Worm (Caenorhabditis elegans) whole organism, L1 larva: ENCODE data around the gene comt-5.

ENCODE experiments used
- C04F5.9 ChIP-seq: sonication (generic microtip); optimal IDR thresholded peaks from 2 replicates; lab custom pipeline; 2016; ENCODE audit warnings: missing genetic modification characterization, missing compliant biosample characterization
- F16B12.6 ChIP-seq: fragments of 150-350 bp; optimal IDR thresholded peaks from 2 replicates; lab custom pipeline; 2014; ENCODE audit warnings: missing biosample characterization, missing genetic modification characterization
- Y116A8C.19 ChIP-seq: sonication (generic microtip); optimal IDR thresholded peaks from 2 replicates; lab custom pipeline; 2016; ENCODE audit warnings: missing compliant biosample characterization, missing genetic modification characterization, borderline replicate concordance
- aha-1 ChIP-seq: fragments of 150-350 bp; optimal IDR thresholded peaks from 2 replicates; lab custom pipeline; 2014; ENCODE audit warnings: missing biosample characterization, missing genetic modification characterization
- ceh-63 ChIP-seq: fragments of 200-800 bp; sonication (Bioruptor generic); optimal IDR thresholded peaks from 2 replicates; lab custom pipeline; 2018; ENCODE audit warnings: mild to moderate bottlenecking, missing genetic modification characterization, missing compliant biosample characterization
- ceh-82 ChIP-seq, 3 experiments: fragments of 150-350 bp in 1 of 3; sonication (generic microtip) in 2 of 3; optimal IDR thresholded peaks; 2 replicates each; lab custom pipeline; 2014 to 2017; ENCODE audit warnings: missing biosample characterization in 3 of 3, missing genetic modification characterization in 3 of 3
- ceh-88 ChIP-seq: fragments of 200-800 bp; sonication (Bioruptor generic); IDR thresholded peaks from 2 replicates; pipeline ENCODE4 v1.3.6; 2022; ENCODE audit warnings: missing genetic modification characterization, missing compliant biosample characterization
- ceh-90 ChIP-seq: sonication (generic microtip); optimal IDR thresholded peaks from 2 replicates; lab custom pipeline; 2016; ENCODE audit warnings: missing genetic modification characterization, missing compliant biosample characterization
- dpl-1 ChIP-seq, 3 experiments: fragments of 150-350 bp in 2 of 3; sonication (generic microtip) in 1 of 3; optimal IDR thresholded peaks; 2 replicates each; lab custom pipeline; 2014 to 2017; ENCODE audit warnings: missing biosample characterization in 3 of 3, missing genetic modification characterization in 3 of 3, missing genetic modification reagents in 3 of 3
- efl-1 ChIP-seq, 4 experiments: fragments of 150-350 bp; optimal IDR thresholded peaks in 3 of 4; peaks in 1 of 4; 1 replicate in 1 of 4; 2 replicates in 3 of 4; lab custom pipeline; 2014; ENCODE audit warnings: missing biosample characterization in 2 of 4, missing genetic modification characterization in 2 of 4, missing genetic modification reagents in 2 of 4
- efl-3 ChIP-seq: fragments of 200-800 bp; sonication (Bioruptor generic); optimal IDR thresholded peaks from 2 replicates; lab custom pipeline; 2018; ENCODE audit warnings: mild to moderate bottlenecking, missing genetic modification characterization, missing compliant biosample characterization
- egl-27 ChIP-seq, 2 experiments: fragments of 150-350 bp in 1 of 2; sonication (generic microtip); optimal IDR thresholded peaks; 3 replicates each; lab custom pipeline; 2017 to 2018; ENCODE audit warnings: missing biosample characterization in 2 of 2, missing genetic modification characterization in 2 of 2, missing genetic modification reagents in 2 of 2
- fkh-10 ChIP-seq: sonication (generic microtip); optimal IDR thresholded peaks from 2 replicates; lab custom pipeline; 2017; ENCODE audit warnings: missing biosample characterization, missing genetic modification reagents, missing genetic modification characterization
- fkh-4 ChIP-seq: sonication (generic microtip); optimal IDR thresholded peaks from 2 replicates; lab custom pipeline; 2016; ENCODE audit warnings: missing compliant biosample characterization, missing genetic modification characterization, borderline replicate concordance
- fkh-8 ChIP-seq: sonication (generic microtip); optimal IDR thresholded peaks from 2 replicates; lab custom pipeline; 2016; ENCODE audit warnings: mild to moderate bottlenecking, missing genetic modification characterization, missing compliant biosample characterization
- grh-1 ChIP-seq: fragments of 200-800 bp; sonication (Bioruptor generic); IDR thresholded peaks from 2 replicates; pipeline ENCODE4 v1.3.6; 2022; ENCODE audit warnings: missing genetic modification reagents, missing genetic modification characterization, missing compliant biosample characterization
- hpl-2 ChIP-seq: fragments of 150-350 bp; optimal IDR thresholded peaks from 2 replicates; lab custom pipeline; 2014; ENCODE audit warnings: missing biosample characterization, missing genetic modification reagents, missing genetic modification characterization
- isw-1 ChIP-seq: fragments of 200-800 bp; sonication (Bioruptor generic); IDR thresholded peaks from 2 replicates; pipeline ENCODE4 v1.3.6; 2022; ENCODE audit warnings: missing genetic modification characterization, missing compliant biosample characterization
- jun-1 ChIP-seq: fragments of 150-350 bp; optimal IDR thresholded peaks from 2 replicates; lab custom pipeline; 2014; ENCODE audit warnings: missing biosample characterization, missing genetic modification reagents, missing genetic modification characterization
- lin-14 ChIP-seq: fragments of 200-800 bp; sonication (Bioruptor generic); optimal IDR thresholded peaks from 2 replicates; lab custom pipeline; 2018; ENCODE audit warnings: mild to moderate bottlenecking, missing genetic modification characterization, moderate library complexity, missing compliant biosample characterization
- lin-35 ChIP-seq, 2 experiments: fragments of 150-350 bp; optimal IDR thresholded peaks; 2 replicates each; lab custom pipeline; 2014; ENCODE audit warnings: missing biosample characterization in 2 of 2, missing genetic modification characterization in 2 of 2, missing genetic modification reagents in 2 of 2
- lin-39 ChIP-seq: fragments of 150-350 bp; optimal IDR thresholded peaks from 2 replicates; lab custom pipeline; 2014; ENCODE audit warnings: missing biosample characterization, missing genetic modification reagents, missing genetic modification characterization
- mdl-1 ChIP-seq, 2 experiments: fragments of 150-350 bp; optimal IDR thresholded peaks; 2 replicates each; lab custom pipeline; 2014 to 2017; ENCODE audit warnings: missing biosample characterization in 2 of 2, missing genetic modification characterization in 2 of 2, inconsistent platforms in 1 of 2
- mef-2 ChIP-seq: fragments of 150-350 bp; optimal IDR thresholded peaks from 2 replicates; lab custom pipeline; 2014; ENCODE audit warnings: missing biosample characterization, missing genetic modification characterization
- mep-1 ChIP-seq: fragments of 150-350 bp; optimal IDR thresholded peaks from 2 replicates; lab custom pipeline; 2014; ENCODE audit warnings: missing biosample characterization, missing genetic modification characterization
- nhr-19 ChIP-seq: fragments of 200-800 bp; sonication (Bioruptor generic); conservative IDR thresholded peaks from 2 replicates; pipeline ENCODE4 v1.3.6; 2022; ENCODE audit warnings: missing genetic modification characterization, missing compliant biosample characterization
- nhr-28 ChIP-seq: fragments of 150-350 bp; optimal IDR thresholded peaks from 2 replicates; lab custom pipeline; 2014; ENCODE audit warnings: missing biosample characterization, missing genetic modification characterization
- nhr-47 ChIP-seq: sonication (generic microtip); optimal IDR thresholded peaks from 2 replicates; lab custom pipeline; 2016; ENCODE audit warnings: mild to moderate bottlenecking, missing genetic modification characterization, moderate library complexity, missing compliant biosample characterization
- nhr-71 ChIP-seq: sonication (generic microtip); optimal IDR thresholded peaks from 2 replicates; lab custom pipeline; 2016; ENCODE audit warnings: mild to moderate bottlenecking, missing genetic modification characterization, moderate library complexity, missing compliant biosample characterization
- nhr-85 ChIP-seq: sonication (generic microtip); peaks from one replicate; lab custom pipeline; 2016; ENCODE audit warnings: missing genetic modification characterization, inconsistent platforms, missing compliant biosample characterization
- pqm-1 ChIP-seq: sonication (generic microtip); optimal IDR thresholded peaks from 3 replicates; lab custom pipeline; 2017; ENCODE audit warnings: missing biosample characterization, missing genetic modification characterization
- rnt-1 ChIP-seq: sonication (generic microtip); optimal IDR thresholded peaks from 2 replicates; lab custom pipeline; 2016; ENCODE audit warnings: mild to moderate bottlenecking, missing genetic modification characterization, moderate library complexity, missing compliant biosample characterization
- skn-1 ChIP-seq: fragments of 150-350 bp; optimal IDR thresholded peaks from 2 replicates; lab custom pipeline; 2014; ENCODE audit warnings: missing biosample characterization, missing genetic modification characterization
- tlp-1 ChIP-seq: fragments of 150-350 bp; optimal IDR thresholded peaks from 2 replicates; lab custom pipeline; 2014; ENCODE audit warnings: missing biosample characterization, missing genetic modification characterization
- unc-62 ChIP-seq: fragments of 150-350 bp; optimal IDR thresholded peaks from 2 replicates; lab custom pipeline; 2014; ENCODE audit warnings: missing biosample characterization, missing genetic modification reagents, missing genetic modification characterization
- vab-15 ChIP-seq: sonication (generic microtip); optimal IDR thresholded peaks from 2 replicates; lab custom pipeline; 2017; ENCODE audit warnings: missing genotype, mild to moderate bottlenecking, missing genetic modification characterization, missing compliant biosample characterization
- zag-1 ChIP-seq: fragments of 150-350 bp; optimal IDR thresholded peaks from 2 replicates; lab custom pipeline; 2014; ENCODE audit warnings: missing biosample characterization, missing genetic modification characterization
- zip-4 ChIP-seq: fragments of 200-800 bp; sonication (Bioruptor generic); optimal IDR thresholded peaks from 2 replicates; lab custom pipeline; 2018; ENCODE audit warnings: mild to moderate bottlenecking, missing genetic modification characterization, moderate library complexity, missing compliant biosample characterization
- ztf-11 ChIP-seq, 2 experiments: sonication (generic microtip); optimal IDR thresholded peaks; 2 replicates each; lab custom pipeline; 2016 to 2017; ENCODE audit warnings: missing genetic modification characterization in 2 of 2, missing biosample characterization in 1 of 2, missing compliant biosample characterization in 1 of 2

comt-5 gene

ce11 chrV:2081894-2082293, 28.5 kb upstream of the comt-5 start:
- peak; percentile 57 for TF ChIP-seq rnt-1 (tag; lab: Kevin White, UChicago)
- TF ChIP-seq F16B12.6: no peak
- peak; percentile 65 for TF ChIP-seq lin-14 (GFP tag; lab: Kevin White, UChicago)
- TF ChIP-seq tlp-1: no peak

ce11 chrV:2081269-2081668, 27.9 kb upstream of the comt-5 start:
- TF ChIP-seq efl-1 (optimal IDR thresholded peaks at IDR 0.05; lab: Kevin White, UChicago): no peak
- peak in 1 of 2 experiments; percentile 77 for TF ChIP-seq efl-1 (GFP tag; optimal IDR thresholded peaks at IDR 0.05 in 1 of 2; lab: Kevin White, UChicago)
- no peak for TF ChIP-seq lin-39
- no peak for TF ChIP-seq C04F5.9 (tag; lab: Kevin White, UChicago)

- peak; percentile 83 for TF ChIP-seq vab-15 (tag; lab: Kevin White, UChicago)
- TF ChIP-seq nhr-28 (tag; lab: Kevin White, UChicago): no peak
- no peak for TF ChIP-seq efl-3
- peak in 1 of 3 experiments; percentile 1 for TF ChIP-seq dpl-1 (GFP tag; optimal IDR thresholded peaks at IDR 0.05; lab: Kevin White, UChicago)
- peak; percentile 88 for TF ChIP-seq lin-14 (GFP tag; lab: Kevin White, UChicago)
- no peak for TF ChIP-seq zag-1 (tag; lab: Kevin White, UChicago)
- TF ChIP-seq nhr-71: peak; percentile 26
- peak; percentile 19 for TF ChIP-seq fkh-8
- no peak for TF ChIP-seq fkh-10
- TF ChIP-seq rnt-1 (tag; lab: Kevin White, UChicago): peak; percentile 64
Measured at ce11 chrV:2076043-2076442, 22.6 kb upstream of the comt-5 start.

- TF ChIP-seq egl-27 (tag; optimal IDR thresholded peaks at IDR 0.05; lab: Kevin White, UChicago): no peak
- no peak for TF ChIP-seq grh-1 (GFP tag; lab: Robert Waterston, UW)
- no peak for TF ChIP-seq efl-1 (optimal IDR thresholded peaks at IDR 0.05; lab: Kevin White, UChicago)
- TF ChIP-seq efl-1 (GFP tag; optimal IDR thresholded peaks at IDR 0.05 in 1 of 2; lab: Kevin White, UChicago): no peak
- no peak for TF ChIP-seq Y116A8C.19 (tag; lab: Kevin White, UChicago)
- TF ChIP-seq, all 84 proteins: peak for 0
Measured at ce11 chrV:2072807-2073206, 19.4 kb upstream of the comt-5 start, which contains the start of gene Y40B10A.9. TSS of gene Y40B10A.9 (minus strand) at chrV:2072907.

ce11 chrV:2068728-2069443, 15.5 kb upstream of the comt-5 start:
- TF ChIP-seq ceh-88 (no peak), nhr-85 (tag; lab: Kevin White, UChicago) (peak; percentile 22), nhr-28 (tag; lab: Kevin White, UChicago) (no peak), mep-1 (tag; lab: Kevin White, UChicago) (peak; percentile 13), nhr-47 (tag; lab: Kevin White, UChicago) (no peak), ceh-63 (GFP tag; lab: Kevin White, UChicago) (no peak), ceh-82 (tag; optimal IDR thresholded peaks at IDR 0.05; lab: Kevin White, UChicago) (no peak), zip-4 (GFP tag; lab: Kevin White, UChicago) (no peak)

- TF ChIP-seq zip-4 (GFP tag; lab: Kevin White, UChicago) (no peak), ceh-88 (no peak), vab-15 (tag; lab: Kevin White, UChicago) (no peak), zag-1 (tag; lab: Kevin White, UChicago) (no peak), pqm-1 (no peak), isw-1 (GFP tag; lab: Robert Waterston, UW) (no peak), mef-2 (tag; lab: Kevin White, UChicago) (no peak), ceh-63 (GFP tag; lab: Kevin White, UChicago) (no peak), fkh-4 (tag; lab: Kevin White, UChicago) (no peak), tlp-1 (no peak), hpl-2 (GFP tag; lab: Kevin White, UChicago) (no peak), mdl-1 (tag; optimal IDR thresholded peaks at IDR 0.05; lab: Kevin White, UChicago) (peak in 1 of 2 experiments; percentile 81), Y116A8C.19 (tag; lab: Kevin White, UChicago) (no peak), jun-1 (tag; lab: Kevin White, UChicago) (no peak), lin-35 (GFP tag; optimal IDR thresholded peaks at IDR 0.05; lab: Kevin White, UChicago) (peak; percentile 42 to 69), nhr-28 (tag; lab: Kevin White, UChicago) (no peak), aha-1 (tag; lab: Kevin White, UChicago) (no peak), nhr-19 (GFP tag; lab: Robert Waterston, UW) (peak; percentile 37; the same call in 1 of the 2 replicates), ceh-90 (tag; lab: Kevin White, UChicago) (no peak), ztf-11 (tag; optimal IDR thresholded peaks at IDR 0.05; lab: Kevin White, UChicago) (no peak), lin-39 (no peak), unc-62 (GFP tag; lab: Kevin White, UChicago) (no peak), skn-1 (tag; lab: Kevin White, UChicago) (peak; percentile 74)
Measured at ce11 chrV:2067985-2068499, 14.6 kb upstream of the comt-5 start, which contains the start of gene lbp-9. TSS of gene lbp-9 (plus strand) at chrV:2068449.
